Worm (Caenorhabditis elegans): Measurements from ENCODE around the gene F38A5.8.

Gene F38A5.8

DNA sequence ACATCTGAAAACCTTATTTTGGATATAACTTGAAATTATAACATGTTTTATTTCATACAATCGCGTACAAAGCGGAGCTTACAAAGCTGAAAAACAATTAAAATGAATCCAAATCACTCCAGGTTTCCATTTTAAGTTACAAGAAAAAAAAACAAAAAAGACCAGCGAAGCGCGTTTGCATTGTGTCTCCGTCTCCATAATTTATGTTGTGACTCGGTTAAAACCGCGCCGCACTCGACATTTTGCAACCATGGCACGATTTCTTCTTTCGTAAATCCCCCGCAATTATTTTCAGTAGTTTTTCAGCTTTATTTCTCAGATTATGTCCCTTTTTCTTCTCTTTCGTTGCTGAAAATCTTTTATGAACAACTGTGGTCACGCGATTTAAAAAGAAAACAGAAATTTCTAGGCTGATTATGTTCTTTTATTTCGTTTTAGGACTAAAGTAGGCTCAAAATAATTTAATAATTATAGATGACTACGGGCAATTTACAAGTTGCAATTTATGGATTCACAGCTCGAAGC is 14.1 kb upstream of the F38A5.8 start, which contains the start of the genes F38A5.2 and dnj-11 (continued):
- TF ChIP-seq pqm-1 (tag; optimal IDR thresholded peaks at IDR 0.05) (no peak), set-16 (GFP tag; IDR thresholded peaks at IDR 0.05) (no peak), hmg-1.1 (GFP tag; IDR thresholded peaks at IDR 0.05) (0 out of 2 replicates have a peak, but pooled peaks have one; percentile 41), spr-3 (GFP tag; optimal IDR thresholded peaks at IDR 0.05) (no peak), nhr-42 (GFP tag; IDR thresholded peaks at IDR 0.05) (no peak), ceh-44 (GFP tag; IDR thresholded peaks at IDR 0.05) (no peak), nhr-10 (tag; optimal IDR thresholded peaks at IDR 0.05) (no peak), zip-2 (tag; optimal IDR thresholded peaks at IDR 0.05) (no peak), cey-2 (tag; optimal IDR thresholded peaks at IDR 0.05; ENCODE audit: borderline replicate concordance, insufficient read depth) (no peak), nhr-102 (tag; optimal IDR thresholded peaks at IDR 0.05) (no peak), mxl-3 (GFP tag; optimal IDR thresholded peaks at IDR 0.05) (no peak), ztf-7 (tag; optimal IDR thresholded peaks at IDR 0.05) (no peak), egl-27 (tag; optimal IDR thresholded peaks at IDR 0.05) (no peak), F10B5.3 (tag; optimal IDR thresholded peaks at IDR 0.05) (no peak), dmd-6 (GFP tag; IDR thresholded peaks at IDR 0.05) (peak; percentile 34; the same call in 1 of the 2 replicates), snpc-4 (tag; optimal IDR thresholded peaks at IDR 0.05) (peak; percentile 43), nhr-25 (tag; optimal IDR thresholded peaks at IDR 0.05; ENCODE audit: borderline replicate concordance, insufficient read depth) (no peak), lsy-2 (tag; optimal IDR thresholded peaks at IDR 0.05) (peak in 1 of 2 experiments; percentile 89), jun-1 (tag; optimal IDR thresholded peaks at IDR 0.05) (no peak), ZK337.2 (GFP tag; IDR thresholded peaks at IDR 0.05) (no peak), lim-7 (GFP tag; IDR thresholded peaks at IDR 0.05) (no peak), R02D3.7 (tag; optimal IDR thresholded peaks at IDR 0.05) (no peak), nhr-76 (tag; optimal IDR thresholded peaks at IDR 0.05) (no peak), ceh-62 (tag; optimal IDR thresholded peaks at IDR 0.05) (no peak), madf-9 (GFP tag; conservative IDR thresholded peaks at IDR 0.05) (no peak), ama-1 (optimal IDR thresholded peaks at IDR 0.05) (no peak), aha-1 (tag) (peak; percentile 95), dpl-1 (GFP tag; optimal IDR thresholded peaks at IDR 0.05) (peak; percentile 80), lin-38 (GFP tag; IDR thresholded peaks at IDR 0.05) (peak; percentile 97), nhr-237 (tag; optimal IDR thresholded peaks at IDR 0.05) (no peak), nhr-6 (tag; optimal IDR thresholded peaks at IDR 0.05) (peak; percentile 82), zfp-2 (tag; optimal IDR thresholded peaks at IDR 0.05) (no peak), mxl-2 (GFP tag; conservative IDR thresholded peaks at IDR 0.05) (no peak), daf-16 (GFP tag; optimal IDR thresholded peaks at IDR 0.05) (no peak), daf-16 (tag; optimal IDR thresholded peaks at IDR 0.05) (peak; percentile 23), ceh-28 (tag; optimal IDR thresholded peaks at IDR 0.05) (no peak), ctbp-1 (GFP tag; IDR thresholded peaks at IDR 0.05) (0 out of 2 replicates have a peak, but pooled peaks have one; percentile 26), unc-39 (tag; optimal IDR thresholded peaks at IDR 0.05) (no peak), nhr-48 (tag; optimal IDR thresholded peaks at IDR 0.05) (no peak), egl-43 (GFP tag; IDR thresholded peaks at IDR 0.05) (no peak), ceh-32 (tag; optimal IDR thresholded peaks at IDR 0.05; ENCODE audit: poor library complexity) (no peak), daf-19 (GFP tag; conservative IDR thresholded peaks at IDR 0.05) (no peak), Y75B8A.6 (GFP tag; IDR thresholded peaks at IDR 0.05) (no peak), ZK546.5 (tag; optimal IDR thresholded peaks at IDR 0.05) (no peak), mdl-1 (tag; optimal IDR thresholded peaks at IDR 0.05) (no peak), dve-1 (tag; optimal IDR thresholded peaks at IDR 0.05; ENCODE audit: insufficient read depth) (peak; percentile 83), tra-1 (GFP tag; IDR thresholded peaks at IDR 0.05) (0 out of 2 replicates have a peak, but pooled peaks have one; percentile 12), spr-1 (tag; optimal IDR thresholded peaks at IDR 0.05) (no peak), sdz-12 (GFP tag; optimal IDR thresholded peaks at IDR 0.05) (no peak), lin-29 (GFP tag; IDR thresholded peaks at IDR 0.05) (no peak), nhr-41 (GFP tag; IDR thresholded peaks at IDR 0.05) (no peak), gei-8 (GFP tag; optimal IDR thresholded peaks at IDR 0.05) (no peak)
